Worm (Caenorhabditis elegans) whole organism, L3 larva: ENCODE data around the gene wee-1.1.

Experiments
- R02D3.7 ChIP-seq: fragments of 150-350 bp; optimal IDR thresholded peaks from 2 replicates; lab custom pipeline; 2014; ENCODE audit warnings: missing biosample characterization, missing genetic modification characterization
- ZK546.5 ChIP-seq: sonication (generic microtip); optimal IDR thresholded peaks from 2 replicates; lab custom pipeline; 2017; ENCODE audit warnings: missing biosample characterization, missing genetic modification characterization
- aly-2 ChIP-seq: fragments of 150-350 bp; optimal IDR thresholded peaks from 2 replicates; lab custom pipeline; 2014; ENCODE audit warnings: missing biosample characterization, missing genetic modification characterization
- ama-1 ChIP-seq: fragments of 150-350 bp; optimal IDR thresholded peaks from 2 replicates; lab custom pipeline; 2018
- ceh-16 ChIP-seq: sonication (generic microtip); optimal IDR thresholded peaks from 2 replicates; lab custom pipeline; 2017; ENCODE audit warnings: missing biosample characterization, missing genetic modification characterization
- ceh-28 ChIP-seq: fragments of 150-350 bp; optimal IDR thresholded peaks from 2 replicates; lab custom pipeline; 2014; ENCODE audit warnings: missing biosample characterization, missing genetic modification reagents, missing genetic modification characterization
- ceh-82 ChIP-seq: fragments of 150-350 bp; optimal IDR thresholded peaks from 2 replicates; lab custom pipeline; 2014; ENCODE audit warnings: missing biosample characterization, missing genetic modification characterization
- ceh-9 ChIP-seq: sonication (generic microtip); optimal IDR thresholded peaks from 2 replicates; lab custom pipeline; 2018; ENCODE audit warnings: missing biosample characterization, missing genetic modification characterization
- daf-12 ChIP-seq: fragments of 150-350 bp; optimal IDR thresholded peaks from 2 replicates; lab custom pipeline; 2014; ENCODE audit warnings: missing biosample characterization, missing genetic modification reagents, missing genetic modification characterization
- egl-27 ChIP-seq: sonication (generic microtip); optimal IDR thresholded peaks from 4 replicates; lab custom pipeline; 2017; ENCODE audit warnings: missing biosample characterization, missing genetic modification reagents, missing genetic modification characterization
- egl-5 ChIP-seq: fragments of 150-350 bp; optimal IDR thresholded peaks from 2 replicates; lab custom pipeline; 2017; ENCODE audit warnings: missing biosample characterization, missing genetic modification reagents, missing genetic modification characterization, inconsistent platforms
- elt-1 ChIP-seq: fragments of 150-350 bp; optimal IDR thresholded peaks from 2 replicates; lab custom pipeline; 2014; ENCODE audit warnings: missing biosample characterization, missing genetic modification characterization
- elt-2 ChIP-seq: sonication (generic microtip); optimal IDR thresholded peaks from 2 replicates; lab custom pipeline; 2016; ENCODE audit warnings: missing genetic modification reagents, mild to moderate bottlenecking, missing genetic modification characterization, missing compliant biosample characterization
- elt-3 ChIP-seq, 3 experiments: fragments of 150-350 bp in 1 of 3; sonication (generic microtip) in 2 of 3; optimal IDR thresholded peaks; 2 replicates in 2 of 3; 4 replicates in 1 of 3; lab custom pipeline; 2014 to 2017; ENCODE audit warnings: missing biosample characterization in 3 of 3, missing genetic modification characterization in 3 of 3
- eor-1 ChIP-seq, 2 experiments: fragments of 150-350 bp; optimal IDR thresholded peaks; 2 replicates each; lab custom pipeline; 2014 to 2018; ENCODE audit warnings: missing biosample characterization in 2 of 2, missing genetic modification characterization in 2 of 2
- fkh-10 ChIP-seq: sonication (generic microtip); optimal IDR thresholded peaks from 2 replicates; lab custom pipeline; 2017; ENCODE audit warnings: missing biosample characterization, missing genetic modification reagents, missing genetic modification characterization
- fkh-2 ChIP-seq: fragments of 150-350 bp; optimal IDR thresholded peaks from 2 replicates; lab custom pipeline; 2014; ENCODE audit warnings: missing biosample characterization, missing genetic modification reagents, missing genetic modification characterization
- fos-1 ChIP-seq: fragments of 150-350 bp; optimal IDR thresholded peaks from 2 replicates; lab custom pipeline; 2014; ENCODE audit warnings: missing biosample characterization, missing genetic modification characterization
- hmg-11 ChIP-seq: sonication (generic microtip); optimal IDR thresholded peaks from 2 replicates; lab custom pipeline; 2016; ENCODE audit warnings: missing genetic modification characterization, missing compliant biosample characterization
- jun-1 ChIP-seq: fragments of 150-350 bp; optimal IDR thresholded peaks from 2 replicates; lab custom pipeline; 2014; ENCODE audit warnings: missing biosample characterization, missing genetic modification reagents, missing genetic modification characterization
- lin-15B ChIP-seq: fragments of 150-350 bp; optimal IDR thresholded peaks from 2 replicates; lab custom pipeline; 2014; ENCODE audit warnings: missing biosample characterization, missing genetic modification characterization
- lin-39 ChIP-seq: fragments of 150-350 bp; optimal IDR thresholded peaks from 2 replicates; lab custom pipeline; 2018; ENCODE audit warnings: missing biosample characterization, missing genetic modification reagents, missing genetic modification characterization
- lsy-12 ChIP-seq: sonication (generic microtip); optimal IDR thresholded peaks from 2 replicates; lab custom pipeline; 2016; ENCODE audit warnings: mild to moderate bottlenecking, missing genetic modification characterization, missing compliant biosample characterization
- mdl-1 ChIP-seq: fragments of 150-350 bp; optimal IDR thresholded peaks from 2 replicates; lab custom pipeline; 2014; ENCODE audit warnings: missing biosample characterization, missing genetic modification characterization
- mml-1 ChIP-seq: fragments of 150-350 bp; sonication (generic microtip); optimal IDR thresholded peaks from 3 replicates; lab custom pipeline; 2014; ENCODE audit warnings: missing biosample characterization, missing genetic modification characterization
- nfya-1 ChIP-seq: sonication (generic microtip); optimal IDR thresholded peaks from 2 replicates; lab custom pipeline; 2017; ENCODE audit warnings: missing genetic modification characterization, mild to moderate bottlenecking, missing compliant biosample characterization, antibody characterized with exemption, moderate library complexity; ENCODE audit not compliant: insufficient read depth
- nhr-11 ChIP-seq: fragments of 150-350 bp; optimal IDR thresholded peaks from 2 replicates; lab custom pipeline; 2014; ENCODE audit warnings: missing biosample characterization, missing genetic modification characterization
- nhr-12 ChIP-seq: fragments of 150-350 bp; optimal IDR thresholded peaks from 2 replicates; lab custom pipeline; 2014; ENCODE audit warnings: missing biosample characterization, missing genetic modification characterization
- nhr-23 ChIP-seq: fragments of 150-350 bp; optimal IDR thresholded peaks from 2 replicates; lab custom pipeline; 2014; ENCODE audit warnings: missing biosample characterization, missing genetic modification reagents, missing genetic modification characterization
- nhr-237 ChIP-seq: fragments of 150-350 bp; optimal IDR thresholded peaks from 2 replicates; lab custom pipeline; 2014; ENCODE audit warnings: missing biosample characterization, missing genetic modification characterization
- nhr-25 ChIP-seq: sonication (generic microtip); optimal IDR thresholded peaks from 2 replicates; lab custom pipeline; 2017; ENCODE audit warnings: missing biosample characterization, missing genetic modification characterization
- nhr-28 ChIP-seq: fragments of 150-350 bp; optimal IDR thresholded peaks from 2 replicates; lab custom pipeline; 2014; ENCODE audit warnings: missing biosample characterization, missing genetic modification characterization
- nhr-43 ChIP-seq: sonication (generic microtip); optimal IDR thresholded peaks from 2 replicates; lab custom pipeline; 2016; ENCODE audit warnings: mild to moderate bottlenecking, missing genetic modification characterization, missing compliant biosample characterization; ENCODE audit not compliant: poor library complexity, severe bottlenecking
- nhr-67 ChIP-seq: fragments of 150-350 bp; optimal IDR thresholded peaks from 2 replicates; lab custom pipeline; 2014; ENCODE audit warnings: missing biosample characterization, missing genetic modification characterization
- nhr-76 ChIP-seq: fragments of 150-350 bp; sonication (generic microtip); optimal IDR thresholded peaks from 5 replicates; lab custom pipeline; 2014; ENCODE audit warnings: missing biosample characterization, missing genetic modification characterization
- nhr-77 ChIP-seq: fragments of 150-350 bp; optimal IDR thresholded peaks from 2 replicates; lab custom pipeline; 2014; ENCODE audit warnings: missing biosample characterization, missing genetic modification characterization
- pha-4 ChIP-seq: fragments of 150-350 bp; optimal IDR thresholded peaks from 2 replicates; lab custom pipeline; 2014; ENCODE audit warnings: missing biosample characterization, missing genetic modification reagents, missing genetic modification characterization
- pqm-1 ChIP-seq: fragments of 150-350 bp; optimal IDR thresholded peaks from 2 replicates; lab custom pipeline; 2017; ENCODE audit warnings: missing biosample characterization, missing genetic modification characterization, inconsistent platforms
- sea-2 ChIP-seq: fragments of 150-350 bp; sonication (generic microtip); optimal IDR thresholded peaks from 4 replicates; lab custom pipeline; 2014; ENCODE audit warnings: missing biosample characterization, missing genetic modification reagents, missing genetic modification characterization
- skn-1 ChIP-seq: fragments of 150-350 bp; optimal IDR thresholded peaks from 2 replicates; lab custom pipeline; 2014; ENCODE audit warnings: missing biosample characterization, missing genetic modification characterization
- snpc-4 ChIP-seq: fragments of 150-350 bp; optimal IDR thresholded peaks from 2 replicates; lab custom pipeline; 2014; ENCODE audit warnings: missing biosample characterization, missing genetic modification characterization
- tbx-2 ChIP-seq: sonication (generic microtip); optimal IDR thresholded peaks from 2 replicates; lab custom pipeline; 2016; ENCODE audit warnings: mild to moderate bottlenecking, missing genetic modification characterization, missing compliant biosample characterization
- unc-39 ChIP-seq: sonication (generic microtip); optimal IDR thresholded peaks from 4 replicates; lab custom pipeline; 2017; ENCODE audit warnings: missing biosample characterization, missing genetic modification characterization
- unc-62 ChIP-seq: fragments of 150-350 bp; sonication (generic microtip); optimal IDR thresholded peaks from 4 replicates; lab custom pipeline; 2014; ENCODE audit warnings: missing biosample characterization, missing genetic modification reagents, missing genetic modification characterization
- zag-1 ChIP-seq: fragments of 150-350 bp; optimal IDR thresholded peaks from 2 replicates; lab custom pipeline; 2014; ENCODE audit warnings: missing biosample characterization, missing genetic modification characterization
- ztf-11 ChIP-seq: fragments of 150-350 bp; optimal IDR thresholded peaks from 2 replicates; lab custom pipeline; 2014; ENCODE audit warnings: missing biosample characterization, missing genetic modification characterization
- ztf-4 ChIP-seq: fragments of 150-350 bp; optimal IDR thresholded peaks from 2 replicates; lab custom pipeline; 2014; ENCODE audit warnings: missing biosample characterization, missing genetic modification characterization

wee-1.1 gene

DNA sequence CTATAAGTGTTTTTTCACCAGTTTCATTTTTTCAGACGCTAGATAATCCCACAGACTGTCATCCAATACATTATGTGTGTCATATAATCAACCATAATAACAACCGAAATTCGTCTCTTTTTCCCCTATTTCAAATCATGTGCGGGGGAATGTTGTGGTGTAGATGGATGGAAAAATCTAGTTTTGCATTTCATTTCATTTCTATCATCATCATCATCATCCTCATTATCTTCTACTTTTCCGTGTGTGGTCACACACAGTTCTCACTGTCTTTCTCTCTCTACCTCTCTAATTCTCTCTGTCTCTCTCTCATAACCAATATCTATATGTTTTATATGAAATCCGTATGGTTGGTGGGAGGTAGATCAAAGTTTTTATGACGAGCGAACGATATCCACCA lies 9.9 kb downstream of the wee-1.1 start:
- TF ChIP-seq nhr-23 (peak; percentile 54), fos-1 (no peak)

DNA sequence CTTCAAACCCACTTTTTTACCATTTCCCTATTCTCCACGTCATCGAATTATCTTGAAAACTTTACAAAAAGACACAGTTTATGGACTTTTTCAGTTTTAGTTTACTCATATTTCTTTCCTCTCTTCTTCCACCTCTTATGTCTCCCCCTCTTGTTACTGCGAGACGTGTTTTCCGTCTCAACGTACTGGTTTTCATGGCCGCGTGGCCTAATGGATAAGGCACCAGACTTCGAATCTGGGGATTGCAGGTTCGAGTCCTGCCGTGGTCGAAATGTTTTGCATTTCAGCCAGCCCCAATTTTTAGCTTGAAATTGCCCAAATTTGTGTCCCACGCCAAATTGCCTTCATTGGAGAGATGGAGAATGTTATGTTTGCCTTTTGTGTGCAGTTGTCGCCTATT lies 17.3 kb downstream of the wee-1.1 start:
- TF ChIP-seq hmg-11 (tag; lab: Kevin White, UChicago) (peak; percentile 63), elt-3 (tag; optimal IDR thresholded peaks at IDR 0.05; lab: Kevin White, UChicago) (no peak), jun-1 (no peak), fkh-10 (no peak), nhr-76 (tag; lab: Kevin White, UChicago) (no peak), eor-1 (tag; optimal IDR thresholded peaks at IDR 0.05; lab: Kevin White, UChicago) (no peak), nhr-25 (tag; lab: Kevin White, UChicago) (peak; percentile 42), nhr-12 (no peak), fos-1 (no peak), nhr-23 (peak; percentile 53), egl-5 (no peak), nhr-67 (tag; lab: Kevin White, UChicago) (no peak), fkh-2 (no peak), unc-62 (GFP tag; lab: Kevin White, UChicago) (no peak), skn-1 (tag; lab: Kevin White, UChicago) (no peak), zag-1 (no peak), mdl-1 (tag; lab: Kevin White, UChicago) (no peak), ztf-11 (tag; lab: Kevin White, UChicago) (no peak), sea-2 (GFP tag; lab: Kevin White, UChicago) (no peak), elt-2 (tag; lab: Kevin White, UChicago) (peak; percentile 37), ceh-28 (tag; lab: Kevin White, UChicago) (no peak), ceh-16 (tag; lab: Kevin White, UChicago) (no peak), daf-12 (tag; lab: Kevin White, UChicago) (no peak), tbx-2 (tag; lab: Kevin White, UChicago) (no peak), nhr-237 (tag; lab: Kevin White, UChicago) (no peak), ztf-4 (tag; lab: Kevin White, UChicago) (no peak), nhr-43 (peak; percentile 33), pha-4 (tag; lab: Kevin White, UChicago) (peak; percentile 1), nhr-77 (tag; lab: Kevin White, UChicago) (peak; percentile 72), lin-15B (tag; lab: Kevin White, UChicago) (no peak), pqm-1 (tag; lab: Kevin White, UChicago) (no peak), nhr-11 (tag; lab: Kevin White, UChicago) (no peak), R02D3.7 (tag; lab: Kevin White, UChicago) (no peak), lsy-12 (peak; percentile 70), nhr-28 (no peak), ceh-82 (tag; lab: Kevin White, UChicago) (no peak), snpc-4 (no peak), ceh-9 (tag; lab: Kevin White, UChicago) (no peak), unc-39 (tag; lab: Kevin White, UChicago) (peak; percentile 23), ZK546.5 (tag; lab: Kevin White, UChicago) (no peak), egl-27 (tag; lab: Kevin White, UChicago) (no peak), aly-2 (tag; lab: Kevin White, UChicago) (no peak), lin-39 (tag; lab: Kevin White, UChicago) (no peak), elt-1 (tag; lab: Kevin White, UChicago) (no peak), nfya-1 (tag; lab: Kevin White, UChicago) (peak; percentile 24), mml-1 (tag; lab: Kevin White, UChicago) (no peak), ama-1 (lab: Kevin White, UChicago) (no peak)
